Worm (Caenorhabditis elegans) whole organism, midembryonic: ENCODE results near the gene ccpp-6.

Source experiments
- T22C8.4 ChIP-seq: fragments of 200-800 bp; sonication (Bioruptor generic); IDR thresholded peaks from 2 replicates; pipeline ENCODE4 v1.3.6; 2022; ENCODE audit warnings: missing genetic modification characterization, missing compliant biosample characterization
- cog-1 ChIP-seq: sonication (generic microtip); optimal IDR thresholded peaks from 2 replicates; lab custom pipeline; 2016; ENCODE audit warnings: missing genetic modification characterization, missing compliant biosample characterization
- flt-1 ChIP-seq: fragments of 200-800 bp; sonication (Bioruptor generic); IDR thresholded peaks from 2 replicates; pipeline ENCODE4 v1.3.6; 2022; ENCODE audit warnings: missing genetic modification characterization, missing compliant biosample characterization
- klf-2 ChIP-seq: fragments of 200-800 bp; sonication (Bioruptor generic); conservative IDR thresholded peaks from 2 replicates; pipeline ENCODE4 v1.3.6; 2022; ENCODE audit warnings: missing genetic modification reagents, missing genetic modification characterization, missing compliant biosample characterization
- med-1 ChIP-seq: sonication (generic microtip); optimal IDR thresholded peaks from 2 replicates; lab custom pipeline; 2017; ENCODE audit warnings: missing genetic modification characterization, mild to moderate bottlenecking, missing compliant biosample characterization, antibody characterized with exemption, missing genetic modification reagents; ENCODE audit not compliant: insufficient read depth
- ref-1 ChIP-seq: fragments of 200-800 bp; sonication (Bioruptor generic); conservative IDR thresholded peaks from 2 replicates; pipeline ENCODE4 v1.3.6; 2022; ENCODE audit warnings: missing genetic modification reagents, missing genetic modification characterization, missing compliant biosample characterization
- tab-1 ChIP-seq: fragments of 200-800 bp; sonication (Bioruptor generic); IDR thresholded peaks from 2 replicates; pipeline ENCODE4 v1.3.6; 2022; ENCODE audit warnings: missing genetic modification characterization, missing compliant biosample characterization
- ztf-23 ChIP-seq: fragments of 200-800 bp; sonication (Bioruptor generic); IDR thresholded peaks from 2 replicates; pipeline ENCODE4 v1.3.6; 2022; ENCODE audit warnings: missing genetic modification reagents, missing genetic modification characterization, missing compliant biosample characterization
- ztf-29 ChIP-seq: fragments of 200-800 bp; sonication (Bioruptor generic); IDR thresholded peaks from 2 replicates; pipeline ENCODE4 v1.3.6; 2022; ENCODE audit warnings: missing genetic modification reagents, missing genetic modification characterization, missing compliant biosample characterization

ccpp-6 gene

ce11 chrII:5337495-5337840 lies 49.6 kb downstream of the ccpp-6 start:
- TF ChIP-seq tab-1 (GFP tag; lab: Robert Waterston, UW) (no peak), T22C8.4 (GFP tag; lab: Robert Waterston, UW) (no peak), ztf-29 (GFP tag; lab: Robert Waterston, UW) (no peak), med-1 (GFP tag; lab: Kevin White, UChicago) (no peak), ref-1 (GFP tag; lab: Robert Waterston, UW) (no peak), ztf-23 (GFP tag; lab: Robert Waterston, UW) (no peak), cog-1 (tag; lab: Kevin White, UChicago) (no peak), flt-1 (GFP tag; lab: Robert Waterston, UW) (no peak), klf-2 (GFP tag; lab: Robert Waterston, UW) (no peak)

- TF ChIP-seq ztf-23 (GFP tag; lab: Robert Waterston, UW) (no peak), cog-1 (tag; lab: Kevin White, UChicago) (peak; percentile 18)
Measured at ce11 chrII:5336660-5337494, 50.2 kb downstream of the ccpp-6 start.

ce11 chrII:5336035-5336376 lies 51.1 kb downstream of the ccpp-6 start:
- TF ChIP-seq ztf-29 (GFP tag; lab: Robert Waterston, UW) (0 out of 2 replicates have a peak, but pooled peaks have one; percentile 42), flt-1 (GFP tag; lab: Robert Waterston, UW) (0 out of 2 replicates have a peak, but pooled peaks have one; percentile 8), ztf-23 (GFP tag; lab: Robert Waterston, UW) (peak; percentile 63; the same call in 1 of the 2 replicates), klf-2 (GFP tag; lab: Robert Waterston, UW) (no peak)

- TF ChIP-seq tab-1 (GFP tag; lab: Robert Waterston, UW): no peak
- no peak for TF ChIP-seq flt-1 (GFP tag; lab: Robert Waterston, UW)
- TF ChIP-seq cog-1 (tag; lab: Kevin White, UChicago): no peak
- no peak for TF ChIP-seq klf-2 (GFP tag; lab: Robert Waterston, UW)
- no peak for TF ChIP-seq T22C8.4 (GFP tag; lab: Robert Waterston, UW)
- TF ChIP-seq ztf-29 (GFP tag; lab: Robert Waterston, UW): no peak
- no peak for TF ChIP-seq ref-1 (GFP tag; lab: Robert Waterston, UW)
- TF ChIP-seq med-1 (GFP tag; lab: Kevin White, UChicago): no peak
Measured at ce11 chrII:5335370-5336034, 51.6 kb downstream of the ccpp-6 start.

ce11 chrII:5334628-5335027 lies 52.5 kb downstream of the ccpp-6 start:
- TF ChIP-seq ztf-23 (GFP tag; lab: Robert Waterston, UW): no peak
- no peak for TF ChIP-seq ztf-29 (GFP tag; lab: Robert Waterston, UW)
- TF ChIP-seq klf-2 (GFP tag; lab: Robert Waterston, UW): no peak
- TF ChIP-seq T22C8.4 (GFP tag; lab: Robert Waterston, UW): no peak
- TF ChIP-seq tab-1 (GFP tag; lab: Robert Waterston, UW): no peak
- no peak for TF ChIP-seq cog-1 (tag; lab: Kevin White, UChicago)
- no peak for TF ChIP-seq ref-1 (GFP tag; lab: Robert Waterston, UW)
- no peak for TF ChIP-seq flt-1 (GFP tag; lab: Robert Waterston, UW)
- TF ChIP-seq med-1 (GFP tag; lab: Kevin White, UChicago): no peak
